Worm (Caenorhabditis elegans) whole organism, L4 larva: ENCODE measurements around the gene asb-1.

Experiments
- F49E8.2 ChIP-seq: sonication (generic microtip); optimal IDR thresholded peaks from 2 replicates; lab custom pipeline; 2016; ENCODE audit warnings: missing compliant biosample characterization, mild to moderate bottlenecking, missing genetic modification characterization, borderline replicate concordance
- T26A8.4 ChIP-seq: fragments of 200-800 bp; sonication (Bioruptor generic); IDR thresholded peaks from 2 replicates; pipeline ENCODE4 v1.3.6; 2022; ENCODE audit warnings: missing genetic modification characterization, missing compliant biosample characterization
- ZK546.5 ChIP-seq, 2 experiments: sonication (generic microtip); optimal IDR thresholded peaks; 2 replicates each; lab custom pipeline; 2017; ENCODE audit warnings: missing biosample characterization in 2 of 2, missing genetic modification characterization in 2 of 2
- aha-1 ChIP-seq: fragments of 150-350 bp; peaks from one replicate; lab custom pipeline; 2014; ENCODE audit warnings: missing biosample characterization, missing genetic modification characterization
- arid-1 ChIP-seq: fragments of 200-800 bp; sonication (Bioruptor generic); conservative IDR thresholded peaks from 2 replicates; pipeline ENCODE4 v1.3.6; 2022; ENCODE audit warnings: missing genetic modification reagents, missing genetic modification characterization, missing compliant biosample characterization
- attf-4 ChIP-seq: sonication (generic microtip); optimal IDR thresholded peaks from 3 replicates; lab custom pipeline; 2017; ENCODE audit warnings: missing biosample characterization, missing genetic modification characterization
- ceh-82 ChIP-seq: sonication (generic microtip); optimal IDR thresholded peaks from 2 replicates; lab custom pipeline; 2017; ENCODE audit warnings: missing biosample characterization, missing genetic modification characterization
- ces-1 ChIP-seq: fragments of 150-350 bp; sonication (generic microtip); optimal IDR thresholded peaks from 4 replicates; lab custom pipeline; 2014; ENCODE audit warnings: missing biosample characterization, missing genetic modification reagents, missing genetic modification characterization
- ctbp-1 ChIP-seq: fragments of 200-800 bp; sonication (Bioruptor generic); IDR thresholded peaks from 2 replicates; pipeline ENCODE4 v1.3.6; 2022; ENCODE audit warnings: missing genetic modification reagents, missing genetic modification characterization, missing compliant biosample characterization
- daf-16 ChIP-seq, 3 experiments: sonication (generic microtip); optimal IDR thresholded peaks; 2 replicates each; lab custom pipeline; 2016 to 2017; ENCODE audit warnings: missing genetic modification characterization in 3 of 3, missing genetic modification reagents in 3 of 3, mild to moderate bottlenecking in 2 of 3, missing compliant biosample characterization in 2 of 3, missing biosample characterization in 1 of 3, moderate library complexity in 1 of 3
- daf-19 ChIP-seq: fragments of 200-800 bp; sonication (Bioruptor generic); conservative IDR thresholded peaks from 2 replicates; pipeline ENCODE4 v1.3.6; 2022; ENCODE audit warnings: missing genetic modification characterization, missing compliant biosample characterization
- dmd-6 ChIP-seq: fragments of 200-800 bp; sonication (Bioruptor generic); IDR thresholded peaks from 2 replicates; pipeline ENCODE4 v1.3.6; 2022; ENCODE audit warnings: missing genetic modification reagents, missing genetic modification characterization, missing compliant biosample characterization
- dve-1 ChIP-seq: sonication (generic microtip); optimal IDR thresholded peaks from 2 replicates; lab custom pipeline; 2017; ENCODE audit warnings: antibody characterized with exemption, mild to moderate bottlenecking, missing genetic modification characterization, missing compliant biosample characterization; ENCODE audit not compliant: insufficient read depth
- egl-27 ChIP-seq: sonication (generic microtip); optimal IDR thresholded peaks from 3 replicates; lab custom pipeline; 2017; ENCODE audit warnings: missing biosample characterization, missing genetic modification reagents, missing genetic modification characterization
- hlh-11 ChIP-seq: fragments of 200-800 bp; sonication (Bioruptor generic); optimal IDR thresholded peaks from 2 replicates; lab custom pipeline; 2018; ENCODE audit warnings: mild to moderate bottlenecking, missing genetic modification characterization, missing compliant biosample characterization
- hlh-30 ChIP-seq: sonication (generic microtip); optimal IDR thresholded peaks from 2 replicates; lab custom pipeline; 2017; ENCODE audit warnings: antibody characterized with exemption, mild to moderate bottlenecking, missing genetic modification characterization, missing compliant biosample characterization; ENCODE audit not compliant: insufficient read depth
- hmg-1.1 ChIP-seq: fragments of 200-800 bp; sonication (Bioruptor generic); IDR thresholded peaks from 2 replicates; pipeline ENCODE4 v1.3.6; 2022; ENCODE audit warnings: missing genetic modification reagents, missing genetic modification characterization, missing compliant biosample characterization
- lin-1 ChIP-seq: fragments of 200-800 bp; sonication (Bioruptor generic); IDR thresholded peaks from 2 replicates; pipeline ENCODE4 v1.3.6; 2022; ENCODE audit warnings: missing genetic modification reagents, missing genetic modification characterization, missing compliant biosample characterization
- lin-15B ChIP-seq: fragments of 150-350 bp; sonication (generic microtip); optimal IDR thresholded peaks from 3 replicates; lab custom pipeline; 2014; ENCODE audit warnings: missing biosample characterization, missing genetic modification characterization
- lsy-2 ChIP-seq, 2 experiments: fragments of 150-350 bp in 1 of 2; sonication (generic microtip) in 1 of 2; optimal IDR thresholded peaks; 2 replicates each; lab custom pipeline; 2014 to 2017; ENCODE audit warnings: missing biosample characterization in 2 of 2, missing genetic modification characterization in 2 of 2
- madf-5 ChIP-seq, 2 experiments: fragments of 200-800 bp; sonication (Bioruptor generic); IDR thresholded peaks; 2 replicates each; pipeline ENCODE4 v1.3.6; 2022; ENCODE audit warnings: missing compliant biosample characterization in 2 of 2, missing genetic modification characterization in 2 of 2
- madf-9 ChIP-seq: fragments of 200-800 bp; sonication (Bioruptor generic); conservative IDR thresholded peaks from 2 replicates; pipeline ENCODE4 v1.3.6; 2022; ENCODE audit warnings: missing genetic modification reagents, missing genetic modification characterization, missing compliant biosample characterization
- mdl-1 ChIP-seq, 2 experiments: fragments of 150-350 bp in 1 of 2; sonication (generic microtip) in 1 of 2; optimal IDR thresholded peaks; 2 replicates each; lab custom pipeline; 2014 to 2017; ENCODE audit warnings: missing biosample characterization in 2 of 2, missing genetic modification characterization in 2 of 2
- mdt-29 ChIP-seq: fragments of 200-800 bp; sonication (Bioruptor generic); IDR thresholded peaks from 2 replicates; pipeline ENCODE4 v1.3.6; 2022; ENCODE audit warnings: missing genetic modification reagents, missing genetic modification characterization, missing compliant biosample characterization
- mes-2 ChIP-seq: sonication (generic microtip); optimal IDR thresholded peaks from 2 replicates; lab custom pipeline; 2016; ENCODE audit warnings: missing genotype, mild to moderate bottlenecking, missing genetic modification characterization, missing compliant biosample characterization; ENCODE audit not compliant: poor library complexity, severe bottlenecking
- mxl-2 ChIP-seq: fragments of 200-800 bp; sonication (Bioruptor generic); conservative IDR thresholded peaks from 2 replicates; pipeline ENCODE4 v1.3.6; 2022; ENCODE audit warnings: missing genetic modification reagents, missing genetic modification characterization, missing compliant biosample characterization
- mxl-3 ChIP-seq: fragments of 200-800 bp; sonication (Bioruptor generic); optimal IDR thresholded peaks from 2 replicates; lab custom pipeline; 2018; ENCODE audit warnings: mild to moderate bottlenecking, missing genetic modification characterization, missing compliant biosample characterization
- nhr-11 ChIP-seq: fragments of 150-350 bp; optimal IDR thresholded peaks from 2 replicates; lab custom pipeline; 2014; ENCODE audit warnings: missing biosample characterization, missing genetic modification characterization
- nhr-25 ChIP-seq: sonication (generic microtip); optimal IDR thresholded peaks from 2 replicates; lab custom pipeline; 2017; ENCODE audit warnings: missing genetic modification characterization, mild to moderate bottlenecking, missing compliant biosample characterization, antibody characterized with exemption, moderate library complexity, borderline replicate concordance; ENCODE audit not compliant: insufficient read depth
- nhr-28 ChIP-seq: fragments of 150-350 bp; optimal IDR thresholded peaks from 2 replicates; lab custom pipeline; 2014; ENCODE audit warnings: missing biosample characterization, missing genetic modification characterization
- nhr-48 ChIP-seq: sonication (generic microtip); optimal IDR thresholded peaks from 2 replicates; lab custom pipeline; 2016; ENCODE audit warnings: mild to moderate bottlenecking, missing genetic modification characterization, missing compliant biosample characterization
- pha-4 ChIP-seq, 2 experiments: fragments of 150-350 bp in 1 of 2; fragments of 200-800 bp in 1 of 2; sonication (Bioruptor generic) in 1 of 2; IDR thresholded peaks in 1 of 2; optimal IDR thresholded peaks in 1 of 2; 2 replicates each; pipeline versions ENCODE4 v1.3.6 to Lab custom; 2014 to 2022; ENCODE audit warnings: missing genetic modification characterization in 2 of 2, missing genetic modification reagents in 2 of 2, missing biosample characterization in 1 of 2, missing compliant biosample characterization in 1 of 2
- php-3 ChIP-seq: fragments of 200-800 bp; sonication (Bioruptor generic); IDR thresholded peaks from 2 replicates; pipeline ENCODE4 v1.3.6; 2022; ENCODE audit warnings: missing genetic modification reagents, missing genetic modification characterization, missing compliant biosample characterization
- pqm-1 ChIP-seq: sonication (generic microtip); optimal IDR thresholded peaks from 2 replicates; lab custom pipeline; 2017; ENCODE audit warnings: missing biosample characterization, missing genetic modification characterization
- rbr-2 ChIP-seq: sonication (generic microtip); optimal IDR thresholded peaks from 2 replicates; lab custom pipeline; 2016; ENCODE audit warnings: missing genotype, missing genetic modification characterization, missing compliant biosample characterization
- set-16 ChIP-seq: fragments of 200-800 bp; sonication (Bioruptor generic); IDR thresholded peaks from 2 replicates; pipeline ENCODE4 v1.3.6; 2022; ENCODE audit warnings: missing genetic modification reagents, missing genetic modification characterization, missing compliant biosample characterization
- snpc-1.2 ChIP-seq: fragments of 200-800 bp; sonication (Bioruptor generic); IDR thresholded peaks from 2 replicates; pipeline ENCODE4 v1.3.6; 2022; ENCODE audit warnings: missing genetic modification reagents, missing genetic modification characterization, missing compliant biosample characterization
- spr-3 ChIP-seq: fragments of 200-800 bp; sonication (Bioruptor generic); optimal IDR thresholded peaks from 2 replicates; lab custom pipeline; 2018; ENCODE audit warnings: mild to moderate bottlenecking, missing genetic modification characterization, missing compliant biosample characterization
- unc-62 ChIP-seq, 3 experiments: fragments of 150-350 bp in 1 of 3; sonication (generic microtip); optimal IDR thresholded peaks in 2 of 3; peaks in 1 of 3; 1 replicate in 1 of 3; 2 replicates in 2 of 3; lab custom pipeline; 2014 to 2017; ENCODE audit warnings: missing biosample characterization in 3 of 3, missing genetic modification characterization in 3 of 3, missing genetic modification reagents in 3 of 3, missing genotype in 1 of 3
- zfp-2 ChIP-seq: sonication (generic microtip); optimal IDR thresholded peaks from 2 replicates; lab custom pipeline; 2016; ENCODE audit warnings: mild to moderate bottlenecking, missing genetic modification characterization, missing compliant biosample characterization
- zfp-3 ChIP-seq: fragments of 200-800 bp; sonication (Bioruptor generic); conservative IDR thresholded peaks from 2 replicates; pipeline ENCODE4 v1.3.6; 2022; ENCODE audit warnings: missing genetic modification reagents, missing genetic modification characterization, missing compliant biosample characterization
- zip-2 ChIP-seq: fragments of 150-350 bp; optimal IDR thresholded peaks from 2 replicates; lab custom pipeline; 2014; ENCODE audit warnings: missing biosample characterization, missing genetic modification characterization

Gene asb-1

DNA sequence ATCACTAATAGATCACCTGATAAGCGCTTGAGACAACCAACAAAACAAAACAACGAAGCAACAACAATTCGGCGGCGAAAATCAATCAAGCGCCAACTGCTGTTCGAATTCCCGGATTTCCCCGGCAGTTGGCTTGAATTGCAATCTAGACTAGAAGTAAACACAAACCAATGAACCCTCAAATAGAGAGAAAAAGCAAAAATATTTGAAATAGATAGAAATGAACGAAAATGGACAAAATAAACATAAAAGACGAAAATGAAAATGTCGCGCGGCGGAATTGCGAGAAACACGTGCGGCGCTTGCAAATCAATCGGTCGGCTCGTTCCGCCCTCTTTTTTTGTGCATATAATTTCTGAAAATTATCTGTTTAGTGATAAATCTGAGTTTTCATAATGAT, 27.2 kb downstream of the asb-1 start, which contains the start of gene idhg-1 (continued):
- no peak for TF ChIP-seq zip-2
- TF ChIP-seq egl-27 (tag; lab: Kevin White, UChicago) = no peak
- TF ChIP-seq php-3 (GFP tag; lab: Robert Waterston, UW) = no peak
- TF ChIP-seq, all 104 proteins: peak for 38

- TF ChIP-seq mdt-29 = no peak
- no peak for TF ChIP-seq ces-1 (GFP tag; lab: Kevin White, UChicago)
Observed at ce11 chrIII:4568030-4568429, 27.6 kb downstream of the asb-1 start, which contains the start of gene mlcd-1. Gene mlcd-1, minus strand, starts transcription at chrIII:4568130.

ce11 chrIII:4562070-4562788, 33.4 kb downstream of the asb-1 start, which contains the start of gene pan-1:
Gene pan-1, plus strand, starts transcription at chrIII:4562738.
- no peak for TF ChIP-seq php-3 (GFP tag; lab: Robert Waterston, UW)
- TF ChIP-seq attf-4 (tag; lab: Kevin White, UChicago) = no peak
- TF ChIP-seq mdl-1 (tag; optimal IDR thresholded peaks at IDR 0.05; lab: Kevin White, UChicago) = peak in 1 of 2 experiments; percentile 35
- TF ChIP-seq nhr-48 (tag; lab: Kevin White, UChicago) = peak; percentile 34
- peak; percentile 48 for TF ChIP-seq mes-2
- TF ChIP-seq mxl-2 = 0 out of 2 replicates have a peak, but pooled peaks have one; percentile 35
- TF ChIP-seq set-16 (GFP tag; lab: Robert Waterston, UW) = peak; percentile 32; the same call in 1 of the 2 replicates
- peak; percentile 89 for TF ChIP-seq hlh-11
- TF ChIP-seq hlh-30 (tag; lab: Kevin White, UChicago) = peak; percentile 59
- peak; percentile 39 for TF ChIP-seq pqm-1 (tag; lab: Kevin White, UChicago)
- TF ChIP-seq lin-1 (GFP tag; lab: Robert Waterston, UW) = 0 out of 2 replicates have a peak, but pooled peaks have one; percentile 10
- TF ChIP-seq zfp-3 (GFP tag; lab: Robert Waterston, UW) = no peak
- TF ChIP-seq pha-4 (GFP tag; IDR thresholded peaks at IDR 0.05; lab: Robert Waterston, UW) = no peak
- TF ChIP-seq pha-4 (tag; optimal IDR thresholded peaks at IDR 0.05; lab: Kevin White, UChicago) = peak; percentile 50
- TF ChIP-seq hmg-1.1 = peak; percentile 81
- TF ChIP-seq rbr-2 (tag; lab: Kevin White, UChicago) = peak; percentile 68
- peak; percentile 20 to 52 for TF ChIP-seq lsy-2 (tag; optimal IDR thresholded peaks at IDR 0.05; lab: Kevin White, UChicago)
- TF ChIP-seq T26A8.4 (GFP tag; lab: Robert Waterston, UW) = peak; percentile 37
- TF ChIP-seq daf-19 = no peak
- TF ChIP-seq ceh-82 = no peak
- TF ChIP-seq dmd-6 (GFP tag; lab: Robert Waterston, UW) = peak; percentile 28; the same call in 1 of the 2 replicates
- peak; percentile 60 for TF ChIP-seq nhr-28 (tag; lab: Kevin White, UChicago)
- TF ChIP-seq ctbp-1 (GFP tag; lab: Robert Waterston, UW) = 0 out of 2 replicates have a peak, but pooled peaks have one; percentile 54
- 0 out of 4 replicates have a peak, but pooled peaks of 1 of the 2 experiments have one; percentile 29 for TF ChIP-seq madf-5 (GFP tag; IDR thresholded peaks at IDR 0.05; lab: Robert Waterston, UW)
- TF ChIP-seq mxl-3 (GFP tag; lab: Kevin White, UChicago) = peak; percentile 68
- TF ChIP-seq F49E8.2 = no peak
- no peak for TF ChIP-seq lin-15B (tag; lab: Kevin White, UChicago)
- TF ChIP-seq aha-1 (tag; lab: Kevin White, UChicago) = peak; percentile 19
- peak; percentile 32; the same call in 1 of the 2 replicates for TF ChIP-seq madf-9 (GFP tag; lab: Robert Waterston, UW)
- peak; percentile 15 for TF ChIP-seq nhr-11
- TF ChIP-seq unc-62 (GFP tag; optimal IDR thresholded peaks at IDR 0.05 in 1 of 2; lab: Kevin White, UChicago) = peak in 1 of 2 experiments; percentile 44
- no peak for TF ChIP-seq unc-62 (tag; optimal IDR thresholded peaks at IDR 0.05; lab: Kevin White, UChicago)
- peak; percentile 46; the same call in 1 of the 2 replicates for TF ChIP-seq arid-1 (GFP tag; lab: Robert Waterston, UW)
- no peak for TF ChIP-seq spr-3
- TF ChIP-seq zfp-2 = no peak
- peak; percentile 54 for TF ChIP-seq dve-1 (tag; lab: Kevin White, UChicago)
- TF ChIP-seq snpc-1.2 (GFP tag; lab: Robert Waterston, UW) = no peak
- no peak for TF ChIP-seq zip-2
- TF ChIP-seq nhr-25 = no peak
- no peak for TF ChIP-seq ZK546.5 (tag; optimal IDR thresholded peaks at IDR 0.05; lab: Kevin White, UChicago)
- TF ChIP-seq daf-16 (GFP tag; optimal IDR thresholded peaks at IDR 0.05; lab: Kevin White, UChicago) = peak in 1 of 2 experiments; percentile 7
- peak; percentile 24 for TF ChIP-seq daf-16 (tag; optimal IDR thresholded peaks at IDR 0.05; lab: Kevin White, UChicago)
